Fruit fly (Drosophila melanogaster) whole organism, embryonic: Measurements from ENCODE around the gene Hsp67Ba.
A peak's percentile ranks its signal among the peaks of the same experiment; 100 is the strongest.

Experiments
- B-H2 ChIP-seq: fragments of 200-800 bp; sonication (Bioruptor generic); optimal IDR thresholded peaks from 2 replicates; lab custom pipeline; 2018; ENCODE audit warnings: missing biosample characterization, mild to moderate bottlenecking, missing genetic modification characterization
- Bteb2 ChIP-seq: fragments of 200-800 bp; sonication (Bioruptor generic); optimal IDR thresholded peaks from 2 replicates; lab custom pipeline; 2016; ENCODE audit warnings: missing biosample characterization, missing genetic modification characterization
- CG10565 ChIP-seq: fragments of 200-800 bp; sonication (Bioruptor generic); optimal IDR thresholded peaks from 3 replicates; lab custom pipeline; 2016; ENCODE audit warnings: missing biosample characterization, mild to moderate bottlenecking, missing genetic modification characterization
- CG10959 ChIP-seq: fragments of 200-800 bp; sonication (Bioruptor generic); IDR thresholded peaks from 2 replicates; pipeline ENCODE4 v1.3.6; 2022; ENCODE audit warnings: missing biosample characterization, missing genetic modification characterization
- CG11560 ChIP-seq: fragments of 200-800 bp; sonication (Bioruptor generic); IDR thresholded peaks from 3 replicates; pipeline ENCODE4 v1.3.6; 2022; ENCODE audit warnings: missing biosample characterization, missing genetic modification characterization
- CG12769 ChIP-seq: fragments of 200-800 bp; sonication (Bioruptor generic); optimal IDR thresholded peaks from 2 replicates; lab custom pipeline; 2019; ENCODE audit warnings: missing biosample characterization, mild to moderate bottlenecking, missing genetic modification characterization, moderate library complexity
- CG14667 ChIP-seq: fragments of 200-800 bp; sonication (Bioruptor generic); IDR thresholded peaks from 2 replicates; pipeline ENCODE4 v1.3.6; 2022; ENCODE audit warnings: missing biosample characterization, missing genetic modification characterization
- CG14860 ChIP-seq: fragments of 200-800 bp; sonication (Bioruptor generic); IDR thresholded peaks from 3 replicates; pipeline ENCODE4 v1.3.6; 2022; ENCODE audit warnings: missing biosample characterization, missing genetic modification characterization; ENCODE audit not compliant: partially characterized antibody
- CG14965 ChIP-seq: fragments of 200-800 bp; sonication (Bioruptor generic); optimal IDR thresholded peaks from 2 replicates; lab custom pipeline; 2016; ENCODE audit warnings: missing biosample characterization, missing genetic modification characterization, borderline replicate concordance
- CG16813 ChIP-seq: fragments of 200-800 bp; sonication (Bioruptor generic); IDR thresholded peaks from 3 replicates; pipeline ENCODE4 v1.3.6; 2022; ENCODE audit warnings: missing biosample characterization, missing genetic modification characterization; ENCODE audit not compliant: partially characterized antibody
- CG17361 ChIP-seq: fragments of 200-800 bp; sonication (Bioruptor generic); IDR thresholded peaks from 3 replicates; pipeline ENCODE4 v1.3.6; 2022; ENCODE audit warnings: missing biosample characterization, missing genetic modification characterization
- CG1792 ChIP-seq: fragments of 200-800 bp; sonication (Bioruptor generic); optimal IDR thresholded peaks from 2 replicates; lab custom pipeline; 2016; ENCODE audit warnings: missing biosample characterization, missing genetic modification characterization
- CG30403 ChIP-seq: fragments of 200-800 bp; sonication (Bioruptor generic); optimal IDR thresholded peaks from 3 replicates; lab custom pipeline; 2016; ENCODE audit warnings: missing biosample characterization, missing genetic modification characterization
- CG30431 ChIP-seq: fragments of 200-800 bp; sonication (Bioruptor generic); optimal IDR thresholded peaks from 2 replicates; lab custom pipeline; 2017; ENCODE audit warnings: missing biosample characterization, missing genetic modification characterization
- CG3163 ChIP-seq: fragments of 200-800 bp; sonication (Bioruptor generic); optimal IDR thresholded peaks from 3 replicates; lab custom pipeline; 2016; ENCODE audit warnings: missing biosample characterization, missing genetic modification characterization
- CG32767 ChIP-seq: fragments of 200-800 bp; sonication (Bioruptor generic); IDR thresholded peaks from 2 replicates; pipeline ENCODE4 v1.3.6; 2022; ENCODE audit warnings: missing biosample characterization, missing genetic modification characterization
- CG4404 ChIP-seq: fragments of 200-800 bp; sonication (Bioruptor generic); IDR thresholded peaks from 2 replicates; pipeline ENCODE4 v1.3.6; 2022; ENCODE audit warnings: missing biosample characterization, missing genetic modification characterization
- CG7928 ChIP-seq: fragments of 200-800 bp; sonication (Bioruptor generic); optimal IDR thresholded peaks from 2 replicates; lab custom pipeline; 2017; ENCODE audit warnings: missing biosample characterization, mild to moderate bottlenecking, missing genetic modification characterization
- CG8359 ChIP-seq: fragments of 200-800 bp; sonication (Bioruptor generic); optimal IDR thresholded peaks from 2 replicates; lab custom pipeline; 2017; ENCODE audit warnings: missing biosample characterization, mild to moderate bottlenecking, missing genetic modification characterization, borderline replicate concordance
- CG9437 ChIP-seq: fragments of 200-800 bp; sonication (Bioruptor generic); optimal IDR thresholded peaks from 2 replicates; lab custom pipeline; 2018; ENCODE audit warnings: missing biosample characterization, mild to moderate bottlenecking, missing genetic modification characterization
- CG9876 ChIP-seq: fragments of 200-800 bp; sonication (Bioruptor generic); optimal IDR thresholded peaks from 2 replicates; lab custom pipeline; 2016; ENCODE audit warnings: missing biosample characterization, missing genetic modification characterization
- D19A ChIP-seq: fragments of 200-800 bp; optimal IDR thresholded peaks from 3 replicates; lab custom pipeline; 2019; ENCODE audit warnings: missing biosample characterization, mild to moderate bottlenecking, missing genetic modification characterization, moderate library complexity
- Deaf1 ChIP-seq: fragments of 200-800 bp; optimal IDR thresholded peaks from 3 replicates; lab custom pipeline; 2019; ENCODE audit warnings: missing biosample characterization, mild to moderate bottlenecking, missing genetic modification characterization, moderate library complexity
- Ets65A ChIP-seq: fragments of 200-800 bp; sonication (Bioruptor generic); peaks from one replicate; lab custom pipeline; 2016; ENCODE audit warnings: missing biosample characterization, missing genetic modification characterization
- Gug ChIP-seq: fragments of 200-800 bp; sonication (Bioruptor generic); IDR thresholded peaks from 4 replicates; pipeline ENCODE4 v1.3.6; 2022; ENCODE audit warnings: missing biosample characterization, missing genetic modification characterization
- H15 ChIP-seq: fragments of 200-800 bp; sonication (Bioruptor generic); IDR thresholded peaks from 3 replicates; pipeline ENCODE4 v1.3.6; 2022; ENCODE audit warnings: missing biosample characterization, missing genetic modification characterization
- Lim3 ChIP-seq: fragments of 200-800 bp; sonication (Bioruptor generic); IDR thresholded peaks from 2 replicates; pipeline ENCODE4 v1.3.6; 2022; ENCODE audit warnings: missing biosample characterization, missing genetic modification characterization
- Max ChIP-seq: fragments of 200-800 bp; sonication (Bioruptor generic); optimal IDR thresholded peaks from 2 replicates; lab custom pipeline; 2016; ENCODE audit warnings: missing biosample characterization, mild to moderate bottlenecking, missing genetic modification characterization
- NC2β ChIP-seq: fragments of 200-800 bp; sonication (Bioruptor generic); optimal IDR thresholded peaks from 2 replicates; lab custom pipeline; 2016; ENCODE audit warnings: missing biosample characterization, missing genetic modification characterization
- NFAT ChIP-seq: fragments of 200-800 bp; sonication (Bioruptor generic); IDR thresholded peaks from 2 replicates; pipeline ENCODE4 v1.3.6; 2022; ENCODE audit warnings: missing biosample characterization, missing genetic modification characterization
- Taf1 ChIP-seq: fragments of 200-800 bp; sonication (Bioruptor generic); IDR thresholded peaks from 2 replicates; pipeline ENCODE4 v1.3.6; 2022; ENCODE audit warnings: missing biosample characterization, missing genetic modification characterization
- YL-1 ChIP-seq: fragments of 200-800 bp; sonication (Bioruptor generic); optimal IDR thresholded peaks from 3 replicates; lab custom pipeline; 2017; ENCODE audit warnings: missing biosample characterization, mild to moderate bottlenecking, missing genetic modification characterization
- aop ChIP-seq: fragments of 200-800 bp; sonication (Bioruptor generic); IDR thresholded peaks from 2 replicates; pipeline ENCODE4 v1.3.6; 2022; ENCODE audit warnings: missing biosample characterization, missing genetic modification characterization
- chinmo ChIP-seq: fragments of 200-800 bp; sonication (Bioruptor generic); IDR thresholded peaks from 4 replicates; pipeline ENCODE4 v1.3.6; 2022; ENCODE audit warnings: missing biosample characterization, missing genetic modification characterization; ENCODE audit not compliant: partially characterized antibody
- da ChIP-seq: fragments of 200-800 bp; sonication (Bioruptor generic); optimal IDR thresholded peaks from 2 replicates; lab custom pipeline; 2016; ENCODE audit warnings: missing biosample characterization, missing genetic modification characterization
- exex ChIP-seq: fragments of 200-800 bp; sonication (Bioruptor generic); optimal IDR thresholded peaks from 4 replicates; lab custom pipeline; 2018; ENCODE audit warnings: missing biosample characterization, mild to moderate bottlenecking, missing genetic modification characterization, moderate library complexity
- ham ChIP-seq: fragments of 200-800 bp; sonication (Bioruptor generic); IDR thresholded peaks from 2 replicates; pipeline ENCODE4 v1.3.6; 2022; ENCODE audit warnings: missing biosample characterization, missing genetic modification characterization
- hbn ChIP-seq: fragments of 200-800 bp; sonication (Bioruptor generic); IDR thresholded peaks from 2 replicates; pipeline ENCODE4 v1.3.6; 2022; ENCODE audit warnings: missing biosample characterization, missing genetic modification characterization; ENCODE audit not compliant: partially characterized antibody
- lab ChIP-seq: fragments of 200-800 bp; sonication (Bioruptor generic); optimal IDR thresholded peaks from 3 replicates; lab custom pipeline; 2017; ENCODE audit warnings: missing biosample characterization, missing genetic modification characterization, mild to moderate bottlenecking, moderate library complexity, missing genetic modification reagents
- lola ChIP-seq, 3 experiments: fragments of >200 bp in 2 of 3; fragments of 200-800 bp in 1 of 3; sonication (Bioruptor generic) in 1 of 3; optimal IDR thresholded peaks; 2 replicates each; lab custom pipeline; 2017 to 2019; ENCODE audit warnings: missing biosample characterization in 3 of 3, missing genetic modification characterization in 3 of 3, mild to moderate bottlenecking in 1 of 3, moderate library complexity in 1 of 3
- lov ChIP-seq, 2 experiments: fragments of 200-800 bp in 1 of 2; fragments of >200 bp in 1 of 2; sonication (Bioruptor generic) in 1 of 2; IDR thresholded peaks in 1 of 2; optimal IDR thresholded peaks in 1 of 2; 2 replicates in 1 of 2; 3 replicates in 1 of 2; pipeline versions ENCODE4 v1.3.6 to Lab custom; 2017 to 2022; ENCODE audit warnings: missing biosample characterization in 1 of 2, missing genetic modification characterization in 1 of 2
- mam ChIP-seq: fragments of 200-800 bp; sonication (Bioruptor generic); optimal IDR thresholded peaks from 3 replicates; lab custom pipeline; 2016; ENCODE audit warnings: missing biosample characterization, missing genetic modification characterization
- nmo ChIP-seq: fragments of 200-800 bp; sonication (Bioruptor generic); optimal IDR thresholded peaks from 2 replicates; lab custom pipeline; 2018; ENCODE audit warnings: missing biosample characterization, mild to moderate bottlenecking, missing genetic modification characterization, moderate library complexity
- onecut ChIP-seq: fragments of 200-800 bp; sonication (Bioruptor generic); IDR thresholded peaks from 2 replicates; pipeline ENCODE4 v1.3.6; 2022; ENCODE audit warnings: missing biosample characterization, missing genetic modification characterization
- p53 ChIP-seq: fragments of 200-800 bp; sonication (Bioruptor generic); optimal IDR thresholded peaks from 2 replicates; lab custom pipeline; 2016; ENCODE audit warnings: missing biosample characterization, missing genetic modification characterization
- pros ChIP-seq: fragments of 200-800 bp; sonication (Bioruptor generic); optimal IDR thresholded peaks from 3 replicates; lab custom pipeline; 2019; ENCODE audit warnings: missing biosample characterization, mild to moderate bottlenecking, missing genetic modification characterization, moderate library complexity
- sna ChIP-seq: fragments of 200-800 bp; sonication (Bioruptor generic); IDR thresholded peaks from 2 replicates; pipeline ENCODE4 v1.3.6; 2022; ENCODE audit warnings: missing biosample characterization, missing genetic modification characterization; ENCODE audit not compliant: partially characterized antibody
- sr ChIP-seq: fragments of 200-800 bp; sonication (Bioruptor generic); IDR thresholded peaks from 3 replicates; pipeline ENCODE4 v1.3.6; 2022; ENCODE audit warnings: missing biosample characterization, missing genetic modification characterization
- zf30C ChIP-seq: fragments of 200-800 bp; sonication (Bioruptor generic); optimal IDR thresholded peaks from 3 replicates; lab custom pipeline; 2018; ENCODE audit warnings: missing biosample characterization, mild to moderate bottlenecking, missing genetic modification characterization

Gene Hsp67Ba

DNA sequence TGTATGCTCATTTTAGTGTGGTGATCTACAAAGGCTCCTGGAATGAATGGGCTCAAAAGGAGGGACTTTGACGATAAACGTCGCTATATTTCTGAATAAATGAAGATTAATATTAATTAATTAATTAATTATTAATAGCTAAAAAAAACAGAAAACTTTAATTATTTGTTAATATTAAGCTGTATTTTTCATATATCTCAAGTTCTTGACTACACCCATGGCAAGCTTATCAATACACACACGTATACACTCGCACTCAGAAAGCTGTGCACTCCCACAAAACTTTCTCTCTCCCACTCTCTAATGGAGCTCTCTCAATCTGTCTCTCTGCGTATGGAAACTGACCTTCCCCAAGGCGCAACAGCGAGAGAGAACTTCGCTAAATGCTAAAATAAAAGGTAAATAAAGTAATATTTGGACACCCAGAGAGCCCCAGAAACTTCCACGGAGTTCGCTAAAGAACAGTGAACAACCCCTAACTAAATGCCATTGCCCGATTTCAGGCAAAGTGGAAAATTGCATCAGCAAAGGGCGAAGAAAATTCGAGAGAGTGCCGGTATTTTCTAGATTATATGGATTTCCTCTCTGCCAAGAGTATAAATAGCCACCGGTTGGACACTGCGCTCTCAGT lies 5.8 kb downstream of the Hsp67Ba start (continued):
- no peak for TF ChIP-seq CG9876 (GFP tag; lab: Kevin White, UChicago)
- TF ChIP-seq lola (GFP tag; optimal IDR thresholded peaks at IDR 0.05; lab: Kevin White, UChicago): peak in 1 of 3 experiments; percentile 63
- peak; percentile 88 for TF ChIP-seq lab (GFP tag; lab: Kevin White, UChicago)
- no peak for TF ChIP-seq CG1792 (GFP tag; lab: Kevin White, UChicago)
- TF ChIP-seq NFAT (GFP tag; lab: Robert Waterston, UW): peak; percentile 48
- TF ChIP-seq Taf1: peak; percentile 56; the same call in 1 of the 2 replicates
- peak; percentile 54 for TF ChIP-seq nmo (GFP tag; lab: Kevin White, UChicago)
- TF ChIP-seq CG30431 (GFP tag; lab: Kevin White, UChicago): no peak
- TF ChIP-seq chinmo (GFP tag; lab: Robert Waterston, UW): peak; percentile 44; the same call in 2 of the 4 replicates
- no peak for TF ChIP-seq ham (GFP tag; lab: Robert Waterston, UW)
- peak; percentile 62; the same call in 1 of the 3 replicates for TF ChIP-seq H15
- TF ChIP-seq zf30C (GFP tag; lab: Kevin White, UChicago): no peak
- no peak for TF ChIP-seq Gug (GFP tag; lab: Robert Waterston, UW)
- peak; percentile 76 for TF ChIP-seq CG32767 (GFP tag; lab: Robert Waterston, UW)
- TF ChIP-seq sr (GFP tag; lab: Robert Waterston, UW): peak; percentile 23; the same call in 1 of the 3 replicates
- TF ChIP-seq pros (GFP tag; lab: Kevin White, UChicago): no peak
- 0 out of 2 replicates have a peak, but pooled peaks have one; percentile 23 for TF ChIP-seq CG14667
- TF ChIP-seq NC2β: peak; percentile 5
- TF ChIP-seq onecut (GFP tag; lab: Robert Waterston, UW): peak; percentile 40
- TF ChIP-seq sna (GFP tag; lab: Robert Waterston, UW): peak; percentile 67; the same call in 1 of the 2 replicates
- no peak for TF ChIP-seq CG14860 (GFP tag; lab: Robert Waterston, UW)
- peak; percentile 30 for TF ChIP-seq Max (GFP tag; lab: Kevin White, UChicago)
- TF ChIP-seq p53: no peak
- no peak for TF ChIP-seq Ets65A (GFP tag; lab: Kevin White, UChicago)
- no peak for TF ChIP-seq Deaf1
- no peak for TF ChIP-seq mam
- TF ChIP-seq lov (optimal IDR thresholded peaks at IDR 0.05; lab: Kevin White, UChicago): no peak
- TF ChIP-seq lov (GFP tag; IDR thresholded peaks at IDR 0.05; lab: Robert Waterston, UW): peak; percentile 46; the same call in 1 of the 3 replicates
- peak; percentile 22 for TF ChIP-seq CG9437 (GFP tag; lab: Kevin White, UChicago)
- peak; percentile 51 for TF ChIP-seq CG8359
- peak; percentile 33; the same call in 1 of the 2 replicates for TF ChIP-seq CG4404 (GFP tag; lab: Robert Waterston, UW)
- peak; percentile 67 for TF ChIP-seq CG30403 (GFP tag; lab: Kevin White, UChicago)
- no peak for TF ChIP-seq CG10959 (GFP tag; lab: Robert Waterston, UW)
- TF ChIP-seq hbn: no peak
- no peak for TF ChIP-seq Bteb2 (GFP tag; lab: Kevin White, UChicago)
- TF ChIP-seq Lim3: no peak
- no peak for TF ChIP-seq CG11560 (tag; lab: Robert Waterston, UW)
- TF ChIP-seq CG3163 (GFP tag; lab: Kevin White, UChicago): no peak
- TF ChIP-seq aop: no peak
- TF ChIP-seq CG10565 (GFP tag; lab: Kevin White, UChicago): no peak
- peak; percentile 6 for TF ChIP-seq D19A
- peak; percentile 69 for TF ChIP-seq B-H2
- no peak for TF ChIP-seq da (GFP tag; lab: Kevin White, UChicago)
- no peak for TF ChIP-seq CG12769 (tag; lab: Kevin White, UChicago)
- TF ChIP-seq CG14965 (GFP tag; lab: Kevin White, UChicago): no peak
- peak; percentile 33 for TF ChIP-seq CG7928 (GFP tag; lab: Kevin White, UChicago)
- TF ChIP-seq CG17361 (GFP tag; lab: Robert Waterston, UW): peak; percentile 65
- no peak for TF ChIP-seq exex (tag; lab: Kevin White, UChicago)
- no peak for TF ChIP-seq YL-1 (GFP tag; lab: Kevin White, UChicago)
- TF ChIP-seq CG16813: no peak
